Worm (Caenorhabditis elegans): Measurements from ENCODE around the gene mltn-10.

ce11 chrII:14597788-14598187, 25.1 kb upstream of the mltn-10 start:
- TF ChIP-seq nhr-12 (tag; optimal IDR thresholded peaks at IDR 0.05) (no peak), nhr-76 (tag; optimal IDR thresholded peaks at IDR 0.05) (no peak), mls-2 (tag; optimal IDR thresholded peaks at IDR 0.05) (no peak), unc-62 (GFP tag; optimal IDR thresholded peaks at IDR 0.05) (no peak), mep-1 (tag; optimal IDR thresholded peaks at IDR 0.05) (no peak), bed-3 (GFP tag; optimal IDR thresholded peaks at IDR 0.05) (no peak), ham-2 (GFP tag; optimal IDR thresholded peaks at IDR 0.05) (no peak), zip-8 (tag; optimal IDR thresholded peaks at IDR 0.05) (no peak), nhr-237 (tag; optimal IDR thresholded peaks at IDR 0.05) (no peak), elt-3 (tag; optimal IDR thresholded peaks at IDR 0.05) (peak; percentile 32), nhr-28 (tag; optimal IDR thresholded peaks at IDR 0.05) (no peak)

Measured in whole organism, mixed stage, embryonic.